Worm (Caenorhabditis elegans) whole organism, young adult: Measurements from ENCODE around the gene kin-9.
A peak's percentile ranks its signal among the peaks of the same experiment; 100 is the strongest.

ENCODE experiments used
- B0035.1 ChIP-seq: sonication (generic microtip); optimal IDR thresholded peaks from 2 replicates; lab custom pipeline; 2016; ENCODE audit warnings: missing genetic modification characterization, mild to moderate bottlenecking, missing compliant biosample characterization, missing genotype, missing genetic modification reagents
- B0336.3 ChIP-seq: fragments of 200-800 bp; sonication (Bioruptor generic); IDR thresholded peaks from 2 replicates; pipeline ENCODE4 v1.3.6; 2022; ENCODE audit warnings: missing genetic modification characterization, missing compliant biosample characterization
- C17E4.6 ChIP-seq: fragments of 200-800 bp; sonication (Bioruptor generic); IDR thresholded peaks from 2 replicates; pipeline ENCODE4 v1.3.6; 2022; ENCODE audit warnings: missing genetic modification reagents, missing genetic modification characterization, missing compliant biosample characterization
- F22D6.2 ChIP-seq: sonication (generic microtip); optimal IDR thresholded peaks from 2 replicates; lab custom pipeline; 2016; ENCODE audit warnings: mild to moderate bottlenecking, missing genetic modification characterization, missing compliant biosample characterization
- F52B5.7 ChIP-seq: sonication (generic microtip); optimal IDR thresholded peaks from 2 replicates; lab custom pipeline; 2016; ENCODE audit warnings: mild to moderate bottlenecking, missing genetic modification characterization, missing compliant biosample characterization
- F55B11.4 ChIP-seq: sonication (generic microtip); optimal IDR thresholded peaks from 2 replicates; lab custom pipeline; 2016; ENCODE audit warnings: missing compliant biosample characterization, missing genetic modification characterization, borderline replicate concordance; ENCODE audit not compliant: insufficient read depth
- K11D2.4 ChIP-seq: fragments of 200-800 bp; sonication (Bioruptor generic); IDR thresholded peaks from 2 replicates; pipeline ENCODE4 v1.3.6; 2022; ENCODE audit warnings: missing genetic modification reagents, missing genetic modification characterization, missing compliant biosample characterization
- Y53G8AR.9 ChIP-seq: fragments of 200-800 bp; sonication (Bioruptor generic); conservative IDR thresholded peaks from 2 replicates; pipeline ENCODE4 v1.3.6; 2022; ENCODE audit warnings: missing genetic modification reagents, missing genetic modification characterization, missing compliant biosample characterization
- Y95B8A.8 ChIP-seq: fragments of 200-800 bp; sonication (Bioruptor generic); IDR thresholded peaks from 2 replicates; pipeline ENCODE4 v1.3.6; 2022; ENCODE audit warnings: missing genetic modification reagents, missing genetic modification characterization, missing compliant biosample characterization
- ZK185.1 ChIP-seq: sonication (generic microtip); optimal IDR thresholded peaks from 2 replicates; lab custom pipeline; 2016; ENCODE audit warnings: mild to moderate bottlenecking, missing genetic modification characterization, missing compliant biosample characterization; ENCODE audit not compliant: poor library complexity, severe bottlenecking
- ama-1 ChIP-seq, 3 experiments: fragments of 150-350 bp in 1 of 3; sonication (generic microtip) in 2 of 3; optimal IDR thresholded peaks; 2 replicates each; lab custom pipeline; 2014 to 2018; ENCODE audit warnings: missing biosample characterization in 2 of 3, missing genetic modification characterization in 2 of 3, missing genetic modification reagents in 2 of 3
- atf-7 ChIP-seq: sonication (generic microtip); optimal IDR thresholded peaks from 2 replicates; lab custom pipeline; 2017; ENCODE audit warnings: mild to moderate bottlenecking, missing genetic modification characterization, missing compliant biosample characterization
- attf-3 ChIP-seq: fragments of 200-800 bp; sonication (Bioruptor generic); conservative IDR thresholded peaks from 2 replicates; pipeline ENCODE4 v1.3.6; 2022; ENCODE audit warnings: missing genetic modification reagents, missing genetic modification characterization, missing compliant biosample characterization
- attf-5 ChIP-seq: fragments of 200-800 bp; sonication (Bioruptor generic); optimal IDR thresholded peaks from 2 replicates; lab custom pipeline; 2018; ENCODE audit warnings: mild to moderate bottlenecking, missing genetic modification characterization, missing compliant biosample characterization
- attf-6 ChIP-seq: fragments of 200-800 bp; sonication (Bioruptor generic); IDR thresholded peaks from 2 replicates; pipeline ENCODE4 v1.3.6; 2022; ENCODE audit warnings: missing genetic modification reagents, missing genetic modification characterization, missing compliant biosample characterization
- cebp-1 ChIP-seq, 2 experiments: fragments of 200-800 bp in 1 of 2; sonication (Bioruptor generic) in 1 of 2; sonication (generic microtip) in 1 of 2; IDR thresholded peaks in 1 of 2; optimal IDR thresholded peaks in 1 of 2; 2 replicates each; pipeline versions ENCODE4 v1.3.6 to Lab custom; 2017 to 2022; ENCODE audit warnings: missing compliant biosample characterization in 2 of 2, missing genetic modification characterization in 2 of 2, mild to moderate bottlenecking in 1 of 2, missing genetic modification reagents in 1 of 2, moderate library complexity in 1 of 2
- ceh-27 ChIP-seq: fragments of 200-800 bp; sonication (Bioruptor generic); optimal IDR thresholded peaks from 2 replicates; lab custom pipeline; 2018; ENCODE audit warnings: mild to moderate bottlenecking, missing genetic modification characterization, moderate library complexity, missing compliant biosample characterization
- chd-7 ChIP-seq: sonication (generic microtip); optimal IDR thresholded peaks from 2 replicates; lab custom pipeline; 2016; ENCODE audit warnings: mild to moderate bottlenecking, missing genetic modification characterization, moderate library complexity, missing compliant biosample characterization
- die-1 ChIP-seq: sonication (generic microtip); optimal IDR thresholded peaks from 2 replicates; lab custom pipeline; 2016; ENCODE audit warnings: missing genotype, mild to moderate bottlenecking, missing genetic modification characterization, missing compliant biosample characterization
- dox-1 ChIP-seq: fragments of 200-800 bp; sonication (Bioruptor generic); IDR thresholded peaks from 2 replicates; pipeline ENCODE4 v1.3.6; 2022; ENCODE audit warnings: missing genetic modification reagents, missing genetic modification characterization, missing compliant biosample characterization
- egl-18 ChIP-seq: fragments of 200-800 bp; sonication (Bioruptor generic); IDR thresholded peaks from 2 replicates; pipeline ENCODE4 v1.3.6; 2022; ENCODE audit warnings: missing genetic modification reagents, missing genetic modification characterization, missing compliant biosample characterization
- ekl-4 ChIP-seq: fragments of 200-800 bp; sonication (Bioruptor generic); IDR thresholded peaks from 2 replicates; pipeline ENCODE4 v1.3.6; 2022; ENCODE audit warnings: missing genetic modification reagents, missing genetic modification characterization, missing compliant biosample characterization
- gei-17 ChIP-seq: fragments of 200-800 bp; sonication (Bioruptor generic); optimal IDR thresholded peaks from 2 replicates; lab custom pipeline; 2018; ENCODE audit warnings: mild to moderate bottlenecking, missing genetic modification characterization, missing compliant biosample characterization
- him-1 ChIP-seq: sonication (generic microtip); optimal IDR thresholded peaks from 2 replicates; lab custom pipeline; 2016; ENCODE audit warnings: missing genotype, missing genetic modification reagents, missing genetic modification characterization, missing compliant biosample characterization
- hmg-1.2 ChIP-seq: fragments of 200-800 bp; sonication (Bioruptor generic); IDR thresholded peaks from 2 replicates; pipeline ENCODE4 v1.3.6; 2022; ENCODE audit warnings: missing genetic modification reagents, missing genetic modification characterization, missing compliant biosample characterization
- hmg-20 ChIP-seq: fragments of 200-800 bp; sonication (Bioruptor generic); IDR thresholded peaks from 2 replicates; pipeline ENCODE4 v1.3.6; 2022; ENCODE audit warnings: missing genetic modification reagents, missing genetic modification characterization, missing compliant biosample characterization
- hrde-1 ChIP-seq: sonication (generic microtip); optimal IDR thresholded peaks from 2 replicates; lab custom pipeline; 2016; ENCODE audit warnings: missing genetic modification characterization, mild to moderate bottlenecking, missing compliant biosample characterization, moderate library complexity, missing genotype, missing genetic modification reagents, borderline replicate concordance
- lin-26 ChIP-seq: fragments of 200-800 bp; sonication (Bioruptor generic); IDR thresholded peaks from 2 replicates; pipeline ENCODE4 v1.3.6; 2022; ENCODE audit warnings: missing genetic modification reagents, missing genetic modification characterization, missing compliant biosample characterization
- lin-40 ChIP-seq: sonication (generic microtip); optimal IDR thresholded peaks from 2 replicates; lab custom pipeline; 2016; ENCODE audit warnings: missing genetic modification characterization, mild to moderate bottlenecking, missing compliant biosample characterization, missing genotype, missing genetic modification reagents
- lir-1 ChIP-seq: fragments of 200-800 bp; sonication (Bioruptor generic); conservative IDR thresholded peaks from 2 replicates; pipeline ENCODE4 v1.3.6; 2022; ENCODE audit warnings: missing genetic modification reagents, missing genetic modification characterization, missing compliant biosample characterization
- lsl-1 ChIP-seq: fragments of 200-800 bp; sonication (Bioruptor generic); optimal IDR thresholded peaks from 2 replicates; lab custom pipeline; 2018; ENCODE audit warnings: mild to moderate bottlenecking, missing genetic modification characterization, moderate library complexity, missing compliant biosample characterization
- nfyb-1 ChIP-seq: fragments of 200-800 bp; sonication (Bioruptor generic); IDR thresholded peaks from 2 replicates; pipeline ENCODE4 v1.3.6; 2022; ENCODE audit warnings: missing genetic modification reagents, missing genetic modification characterization, missing compliant biosample characterization
- nhr-90 ChIP-seq: sonication (generic microtip); optimal IDR thresholded peaks from 2 replicates; lab custom pipeline; 2016; ENCODE audit warnings: missing genotype, mild to moderate bottlenecking, missing genetic modification characterization, missing compliant biosample characterization
- snpc-4 ChIP-seq, 5 experiments: fragments of 150-350 bp in 1 of 5; sonication (generic microtip) in 4 of 5; optimal IDR thresholded peaks; 2 replicates each; lab custom pipeline; 2014 to 2018; ENCODE audit warnings: missing genetic modification characterization in 5 of 5, missing biosample characterization in 3 of 5, antibody characterized with exemption in 2 of 5, mild to moderate bottlenecking in 2 of 5, missing compliant biosample characterization in 2 of 5, missing genotype in 2 of 5, moderate library complexity in 2 of 5, missing genetic modification reagents in 1 of 5
- xnd-1 ChIP-seq: sonication (generic microtip); optimal IDR thresholded peaks from 2 replicates; lab custom pipeline; 2016; ENCODE audit warnings: missing genotype, missing genetic modification reagents, missing genetic modification characterization, missing compliant biosample characterization
- zfh-2 ChIP-seq: fragments of 200-800 bp; sonication (Bioruptor generic); conservative IDR thresholded peaks from 2 replicates; pipeline ENCODE4 v1.3.6; 2022; ENCODE audit warnings: missing genetic modification reagents, missing genetic modification characterization, missing compliant biosample characterization
- ztf-18 ChIP-seq: sonication (generic microtip); optimal IDR thresholded peaks from 2 replicates; lab custom pipeline; 2016; ENCODE audit warnings: missing genotype, mild to moderate bottlenecking, missing genetic modification characterization, missing compliant biosample characterization
- ztf-26 ChIP-seq: sonication (generic microtip); optimal IDR thresholded peaks from 2 replicates; lab custom pipeline; 2017; ENCODE audit warnings: missing genetic modification characterization, missing compliant biosample characterization
- ztf-28 ChIP-seq: fragments of 200-800 bp; sonication (Bioruptor generic); IDR thresholded peaks from 2 replicates; pipeline ENCODE4 v1.3.6; 2022; ENCODE audit warnings: missing genetic modification reagents, missing genetic modification characterization, missing compliant biosample characterization
- ztf-3 ChIP-seq: fragments of 200-800 bp; sonication (Bioruptor generic); optimal IDR thresholded peaks from 2 replicates; lab custom pipeline; 2018; ENCODE audit warnings: mild to moderate bottlenecking, missing genetic modification characterization, missing compliant biosample characterization
- ztf-6 ChIP-seq: fragments of 200-800 bp; sonication (Bioruptor generic); IDR thresholded peaks from 2 replicates; pipeline ENCODE4 v1.3.6; 2022; ENCODE audit warnings: missing genetic modification reagents, missing genetic modification characterization, missing compliant biosample characterization

kin-9 gene

DNA sequence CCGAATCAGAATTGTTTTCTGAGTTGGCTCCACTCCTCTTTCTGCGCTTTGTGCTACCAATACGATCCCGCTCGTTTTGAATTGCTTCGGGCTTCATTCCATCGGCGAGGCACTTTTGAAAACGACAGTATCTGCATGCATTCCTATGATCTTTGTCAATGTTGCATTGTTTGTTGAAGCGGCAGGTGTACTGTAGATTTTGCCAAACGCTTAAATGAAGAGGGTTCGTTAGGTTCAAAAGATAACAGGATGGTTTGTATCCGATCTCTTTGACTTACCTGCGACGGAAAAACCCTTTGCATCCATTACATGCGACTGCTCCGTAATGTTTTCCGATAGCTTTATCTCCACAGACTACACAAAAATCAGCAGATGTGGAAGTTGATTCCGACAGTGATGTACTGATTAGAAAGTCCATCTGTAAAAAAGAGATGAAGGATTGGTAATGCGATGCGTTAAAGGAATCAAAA is 43.3 kb downstream of the kin-9 start, which contains the start of gene nhr-14:
Gene nhr-14 (minus strand): TSS at position 420 of the 470 bp plus-strand sequence.
- TF ChIP-seq lir-1 (no peak), C17E4.6 (GFP tag; lab: Robert Waterston, UW) (no peak), ama-1 (optimal IDR thresholded peaks at IDR 0.05; lab: Kevin White, UChicago) (peak; percentile 13), ama-1 (GFP tag; optimal IDR thresholded peaks at IDR 0.05; lab: Kevin White, UChicago) (no peak), F55B11.4 (tag; lab: Kevin White, UChicago) (no peak), attf-3 (GFP tag; lab: Robert Waterston, UW) (no peak), lsl-1 (GFP tag; lab: Kevin White, UChicago) (no peak), hrde-1 (tag; lab: Kevin White, UChicago) (no peak)

DNA sequence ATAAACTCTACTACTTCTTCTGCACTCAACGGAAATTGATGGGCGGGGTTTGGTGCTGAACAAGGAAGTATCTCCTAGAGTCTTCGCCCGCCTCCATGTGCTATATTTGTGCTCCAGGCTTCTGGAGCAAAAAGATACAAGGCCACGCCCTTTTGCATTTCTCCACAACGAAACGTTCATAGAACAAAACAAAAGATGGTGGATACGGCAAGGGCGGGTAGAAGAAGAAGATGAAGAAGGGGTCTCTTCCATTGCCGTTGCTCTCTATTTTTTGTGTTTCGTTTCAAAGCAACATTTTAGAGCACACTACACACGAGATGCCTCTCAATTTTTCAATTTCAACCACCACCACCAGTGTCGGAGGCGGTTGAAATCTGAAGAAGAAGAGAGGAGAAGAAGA is 43.8 kb downstream of the kin-9 start:
- no peak for TF ChIP-seq Y95B8A.8
- no peak for TF ChIP-seq him-1 (tag; lab: Kevin White, UChicago)
- 0 out of 2 replicates have a peak, but pooled peaks have one; percentile 34 for TF ChIP-seq ztf-6 (GFP tag; lab: Robert Waterston, UW)
- TF ChIP-seq ceh-27 (GFP tag; lab: Kevin White, UChicago) = peak; percentile 54
- no peak for TF ChIP-seq nhr-90
- TF ChIP-seq ztf-18 = no peak
- TF ChIP-seq egl-18 (GFP tag; lab: Robert Waterston, UW) = no peak
- no peak for TF ChIP-seq F52B5.7 (tag; lab: Kevin White, UChicago)
- peak; percentile 7 for TF ChIP-seq ztf-26
- TF ChIP-seq dox-1 = 0 out of 2 replicates have a peak, but pooled peaks have one; percentile 13
- no peak for TF ChIP-seq atf-7
- no peak for TF ChIP-seq lin-26
- 0 out of 2 replicates have a peak, but pooled peaks have one; percentile 24 for TF ChIP-seq zfh-2 (GFP tag; lab: Robert Waterston, UW)

DNA sequence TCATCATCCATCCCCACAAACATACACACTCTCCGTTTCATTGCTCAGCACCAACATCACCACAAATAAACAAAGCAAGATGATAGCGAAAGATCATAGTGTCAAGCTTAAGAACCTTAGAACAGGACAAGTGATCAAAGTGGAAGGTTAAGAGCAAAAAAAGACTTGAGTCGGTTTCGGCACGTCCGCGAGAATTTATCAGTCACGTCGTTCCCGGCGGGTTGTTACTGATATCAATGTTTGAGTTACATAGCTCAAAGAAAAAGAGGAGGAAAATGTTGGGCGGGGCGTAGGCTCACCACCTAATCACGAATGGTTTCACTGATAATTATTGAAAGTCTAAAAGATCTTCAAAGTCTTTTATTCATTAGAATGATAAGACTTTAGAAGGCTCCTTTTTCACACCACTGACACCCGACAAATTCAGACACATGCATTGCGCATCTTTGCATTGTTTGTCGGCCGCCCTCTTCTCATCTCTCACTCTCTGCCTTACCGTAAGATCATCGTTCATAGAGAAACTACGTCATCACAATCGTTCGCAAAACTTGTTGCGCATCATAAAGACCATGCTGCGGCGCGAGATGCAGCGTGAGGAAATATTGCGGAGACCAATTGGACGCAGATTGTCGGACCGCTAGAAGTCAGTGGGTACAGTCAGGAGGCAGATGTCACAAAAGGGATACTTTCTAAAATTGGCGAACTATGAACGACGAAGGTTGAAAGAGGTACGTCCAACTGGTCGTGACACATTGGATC is 44.8 kb downstream of the kin-9 start:
- TF ChIP-seq ztf-26 (peak; percentile 90), attf-6 (GFP tag; lab: Robert Waterston, UW) (no peak), xnd-1 (tag; lab: Kevin White, UChicago) (no peak), F22D6.2 (tag; lab: Kevin White, UChicago) (peak; percentile 60), gei-17 (peak; percentile 35), dox-1 (no peak), chd-7 (tag; lab: Kevin White, UChicago) (peak; percentile 58), hmg-1.2 (GFP tag; lab: Robert Waterston, UW) (peak; percentile 22; the same call in 1 of the 2 replicates), B0336.3 (GFP tag; lab: Robert Waterston, UW) (peak; percentile 32; the same call in 1 of the 2 replicates), attf-5 (GFP tag; lab: Kevin White, UChicago) (no peak), nfyb-1 (GFP tag; lab: Robert Waterston, UW) (0 out of 2 replicates have a peak, but pooled peaks have one; percentile 40), ZK185.1 (tag; lab: Kevin White, UChicago) (no peak), ekl-4 (GFP tag; lab: Robert Waterston, UW) (no peak), Y53G8AR.9 (GFP tag; lab: Robert Waterston, UW) (0 out of 2 replicates have a peak, but pooled peaks have one; percentile 20), cebp-1 (GFP tag; IDR thresholded peaks at IDR 0.05; lab: Robert Waterston, UW) (no peak), cebp-1 (tag; optimal IDR thresholded peaks at IDR 0.05; lab: Kevin White, UChicago) (peak; percentile 49), lin-40 (tag; lab: Kevin White, UChicago) (peak; percentile 82), C17E4.6 (GFP tag; lab: Robert Waterston, UW) (no peak), snpc-4 (GFP tag; optimal IDR thresholded peaks at IDR 0.05; lab: Kevin White, UChicago) (no peak), snpc-4 (tag; optimal IDR thresholded peaks at IDR 0.05; lab: Kevin White, UChicago) (peak in 1 of 4 experiments; percentile 3), lin-26 (peak; percentile 48; the same call in 1 of the 2 replicates), K11D2.4 (GFP tag; lab: Robert Waterston, UW) (peak; percentile 61; the same call in 1 of the 2 replicates), ztf-3 (no peak), ztf-28 (no peak), die-1 (peak; percentile 63), hmg-20 (GFP tag; lab: Robert Waterston, UW) (no peak), ceh-27 (GFP tag; lab: Kevin White, UChicago) (peak; percentile 51), B0035.1 (tag; lab: Kevin White, UChicago) (no peak)
